Worm (Caenorhabditis elegans): ENCODE data around the gene cyp-35C1.

ce11 chrV:13916196-13916595 lies 17.9 kb upstream of the cyp-35C1 start, which contains the start of gene str-252:
- TF ChIP-seq elt-1 (tag; optimal IDR thresholded peaks at IDR 0.05; ENCODE audit: borderline replicate concordance, insufficient read depth) (no peak), nhr-12 (tag; optimal IDR thresholded peaks at IDR 0.05) (no peak), nhr-237 (tag; optimal IDR thresholded peaks at IDR 0.05) (no peak), elt-3 (tag; optimal IDR thresholded peaks at IDR 0.05) (no peak), unc-62 (GFP tag; optimal IDR thresholded peaks at IDR 0.05) (no peak), unc-39 (tag; optimal IDR thresholded peaks at IDR 0.05) (no peak), pha-4 (tag; optimal IDR thresholded peaks at IDR 0.05) (no peak), sem-2 (GFP tag; optimal IDR thresholded peaks at IDR 0.05) (no peak)

Measured in whole organism, mixed stage, embryonic.